Worm (Caenorhabditis elegans): ENCODE measurements around the gene glb-16.
A peak's percentile ranks its signal among the peaks of the same experiment; 100 is the strongest.

Gene glb-16

DNA sequence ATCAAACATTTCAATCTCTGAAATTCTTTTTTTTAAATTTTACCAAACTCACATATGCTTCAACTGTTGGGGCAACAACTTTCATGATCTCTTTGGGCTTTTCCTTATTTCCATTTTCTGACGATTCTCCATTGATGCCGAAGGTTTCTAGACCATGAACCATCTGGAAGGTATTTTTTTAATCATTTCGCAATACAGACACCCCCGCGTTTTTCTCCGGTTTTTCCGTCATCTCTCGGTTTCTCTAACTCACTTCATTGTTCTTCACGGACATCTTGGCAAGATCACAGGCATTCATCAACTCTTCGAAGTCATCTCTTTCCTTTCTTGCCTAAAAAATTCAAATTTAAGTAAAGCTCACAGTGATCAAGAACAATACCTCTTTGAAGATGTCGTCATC is 33.2 kb upstream of the glb-16 start:
- TF ChIP-seq ces-1 (GFP tag; optimal IDR thresholded peaks at IDR 0.05) (no peak), blmp-1 (tag; optimal IDR thresholded peaks at IDR 0.05) (no peak), drap-1 (GFP tag; optimal IDR thresholded peaks at IDR 0.05) (no peak), elt-3 (tag; optimal IDR thresholded peaks at IDR 0.05) (no peak), nhr-237 (tag; optimal IDR thresholded peaks at IDR 0.05) (no peak), bed-3 (GFP tag; optimal IDR thresholded peaks at IDR 0.05) (no peak), ceh-39 (tag; optimal IDR thresholded peaks at IDR 0.05) (no peak), cnd-1 (tag; optimal IDR thresholded peaks at IDR 0.05) (no peak), unc-62 (GFP tag; optimal IDR thresholded peaks at IDR 0.05) (no peak), mep-1 (tag; optimal IDR thresholded peaks at IDR 0.05) (no peak), ceh-43 (GFP tag; optimal IDR thresholded peaks at IDR 0.05) (no peak), snpc-4 (tag; optimal IDR thresholded peaks at IDR 0.05) (no peak), tbx-8 (GFP tag; optimal IDR thresholded peaks at IDR 0.05) (no peak), hlh-1 (tag; optimal IDR thresholded peaks at IDR 0.05) (no peak), mab-5 (tag; optimal IDR thresholded peaks at IDR 0.05) (no peak), pha-4 (tag; optimal IDR thresholded peaks at IDR 0.05) (no peak), lin-13 (tag; optimal IDR thresholded peaks at IDR 0.05) (no peak), unc-39 (tag; optimal IDR thresholded peaks at IDR 0.05) (no peak)

- TF ChIP-seq ceh-43 (GFP tag; optimal IDR thresholded peaks at IDR 0.05) (no peak), unc-62 (GFP tag; optimal IDR thresholded peaks at IDR 0.05) (no peak), zip-8 (tag; optimal IDR thresholded peaks at IDR 0.05) (no peak), nhr-76 (tag; optimal IDR thresholded peaks at IDR 0.05) (no peak), lsy-2 (tag; optimal IDR thresholded peaks at IDR 0.05) (no peak), unc-120 (tag; optimal IDR thresholded peaks at IDR 0.05; ENCODE audit: poor library complexity, severe bottlenecking) (no peak), lin-13 (tag; optimal IDR thresholded peaks at IDR 0.05) (no peak), ces-1 (GFP tag; optimal IDR thresholded peaks at IDR 0.05) (no peak), elt-3 (tag; optimal IDR thresholded peaks at IDR 0.05) (no peak)
These were observed 32.1 kb upstream of the glb-16 start, which contains the start of gene pcyt-1 for ce11 chrX:7572057-7572456. pcyt-1 (plus strand) TSS chrX:7572357.

ce11 chrX:7569685-7570518 is 30.0 kb upstream of the glb-16 start, which contains the start of gene apy-1:
apy-1 (minus strand) TSS chrX:7569722.
- TF ChIP-seq sem-2 (GFP tag; optimal IDR thresholded peaks at IDR 0.05) (no peak), unc-39 (tag; optimal IDR thresholded peaks at IDR 0.05) (no peak), flh-1 (GFP tag; optimal IDR thresholded peaks at IDR 0.05) (no peak), unc-120 (tag; optimal IDR thresholded peaks at IDR 0.05; ENCODE audit: poor library complexity, severe bottlenecking) (peak; percentile 11), pha-4 (tag; optimal IDR thresholded peaks at IDR 0.05) (no peak), ceh-43 (GFP tag; optimal IDR thresholded peaks at IDR 0.05) (no peak), elt-1 (tag; optimal IDR thresholded peaks at IDR 0.05; ENCODE audit: borderline replicate concordance, insufficient read depth) (no peak), ces-1 (GFP tag; optimal IDR thresholded peaks at IDR 0.05) (peak; percentile 91), drap-1 (GFP tag; optimal IDR thresholded peaks at IDR 0.05) (no peak), lin-13 (tag; optimal IDR thresholded peaks at IDR 0.05) (no peak), ceh-39 (tag; optimal IDR thresholded peaks at IDR 0.05) (peak; percentile 77), nhr-2 (tag; optimal IDR thresholded peaks at IDR 0.05) (no peak)

ce11 chrX:7568684-7569289 is 28.9 kb upstream of the glb-16 start:
- TF ChIP-seq tbx-8 (GFP tag; optimal IDR thresholded peaks at IDR 0.05) (no peak), snpc-4 (tag; optimal IDR thresholded peaks at IDR 0.05) (no peak), unc-62 (GFP tag; optimal IDR thresholded peaks at IDR 0.05) (no peak), ham-2 (GFP tag; optimal IDR thresholded peaks at IDR 0.05) (no peak), unc-39 (tag; optimal IDR thresholded peaks at IDR 0.05) (no peak), sptf-1 (tag; optimal IDR thresholded peaks at IDR 0.05) (no peak), hlh-1 (tag; optimal IDR thresholded peaks at IDR 0.05) (no peak), ceh-83 (GFP tag; optimal IDR thresholded peaks at IDR 0.05) (no peak), lin-13 (tag; optimal IDR thresholded peaks at IDR 0.05) (no peak), bed-3 (GFP tag; optimal IDR thresholded peaks at IDR 0.05) (no peak), lsy-2 (tag; optimal IDR thresholded peaks at IDR 0.05) (no peak), ztf-11 (tag; optimal IDR thresholded peaks at IDR 0.05) (no peak), flh-1 (GFP tag; optimal IDR thresholded peaks at IDR 0.05) (no peak), mls-2 (tag; optimal IDR thresholded peaks at IDR 0.05) (no peak), nhr-12 (tag; optimal IDR thresholded peaks at IDR 0.05) (no peak), drap-1 (GFP tag; optimal IDR thresholded peaks at IDR 0.05) (no peak), cnd-1 (tag; optimal IDR thresholded peaks at IDR 0.05) (no peak), nhr-28 (tag; optimal IDR thresholded peaks at IDR 0.05) (no peak), ceh-43 (GFP tag; optimal IDR thresholded peaks at IDR 0.05) (no peak), ces-1 (GFP tag; optimal IDR thresholded peaks at IDR 0.05) (no peak)
